Worm (Caenorhabditis elegans) whole organism, L2 larva: ENCODE results near the gene frpr-15.

ENCODE experiments used
- aly-2 ChIP-seq: fragments of 150-350 bp; optimal IDR thresholded peaks from 2 replicates; lab custom pipeline; 2014; ENCODE audit warnings: missing biosample characterization, missing genetic modification characterization
- crh-2 ChIP-seq: sonication (generic microtip); optimal IDR thresholded peaks from 2 replicates; lab custom pipeline; 2017; ENCODE audit warnings: missing biosample characterization, missing genetic modification characterization
- gmeb-1 ChIP-seq: fragments of 150-350 bp; optimal IDR thresholded peaks from 2 replicates; lab custom pipeline; 2014; ENCODE audit warnings: missing biosample characterization, missing genetic modification characterization
- lsy-2 ChIP-seq, 2 experiments: fragments of 150-350 bp in 1 of 2; sonication (generic microtip) in 1 of 2; optimal IDR thresholded peaks; 2 replicates each; lab custom pipeline; 2014 to 2017; ENCODE audit warnings: missing biosample characterization in 2 of 2, missing genetic modification characterization in 2 of 2
- mdl-1 ChIP-seq, 2 experiments: fragments of 150-350 bp in 1 of 2; sonication (generic microtip) in 1 of 2; optimal IDR thresholded peaks; 2 replicates each; lab custom pipeline; 2017; ENCODE audit warnings: missing biosample characterization in 2 of 2, missing genetic modification characterization in 2 of 2
- nhr-11 ChIP-seq: fragments of 150-350 bp; optimal IDR thresholded peaks from 2 replicates; lab custom pipeline; 2014; ENCODE audit warnings: missing biosample characterization, missing genetic modification characterization
- nhr-237 ChIP-seq: fragments of 150-350 bp; optimal IDR thresholded peaks from 2 replicates; lab custom pipeline; 2014; ENCODE audit warnings: missing biosample characterization, missing genetic modification characterization
- nhr-25 ChIP-seq: fragments of 150-350 bp; sonication (generic microtip); optimal IDR thresholded peaks from 3 replicates; lab custom pipeline; 2014; ENCODE audit warnings: missing biosample characterization, missing genetic modification characterization
- nhr-77 ChIP-seq: fragments of 150-350 bp; optimal IDR thresholded peaks from 2 replicates; lab custom pipeline; 2014; ENCODE audit warnings: missing biosample characterization, missing genetic modification characterization
- skn-1 ChIP-seq: sonication (generic microtip); optimal IDR thresholded peaks from 2 replicates; lab custom pipeline; 2017; ENCODE audit warnings: missing biosample characterization, missing genetic modification characterization
- unc-62 ChIP-seq: fragments of 150-350 bp; optimal IDR thresholded peaks from 2 replicates; lab custom pipeline; 2014; ENCODE audit warnings: missing biosample characterization, missing genetic modification reagents, missing genetic modification characterization

DNA sequence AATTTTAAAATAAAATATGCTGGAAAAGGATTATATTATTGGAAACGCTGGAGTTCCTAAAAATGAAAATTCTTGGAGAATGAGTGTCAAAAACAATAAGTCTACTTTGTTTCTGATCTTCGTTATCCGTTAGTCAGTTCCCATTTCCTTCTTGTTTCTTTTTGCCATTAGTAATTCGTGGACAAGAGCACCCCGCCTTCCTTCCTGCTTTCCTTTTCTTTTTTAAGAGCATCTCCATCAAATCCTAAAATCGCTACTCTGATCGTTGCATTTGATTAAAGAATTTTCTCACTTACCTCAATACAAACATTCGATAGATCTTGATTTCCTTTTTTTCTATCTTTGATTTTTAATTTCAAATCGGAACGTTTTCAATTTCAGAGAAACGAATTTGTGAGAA is at the start of gene frpr-15:
- TF ChIP-seq nhr-77 (tag; lab: Kevin White, UChicago) (no peak), nhr-237 (tag; lab: Kevin White, UChicago) (no peak), unc-62 (GFP tag; lab: Kevin White, UChicago) (no peak), skn-1 (no peak), nhr-25 (tag; lab: Kevin White, UChicago) (no peak), mdl-1 (tag; optimal IDR thresholded peaks at IDR 0.05; lab: Kevin White, UChicago) (no peak), gmeb-1 (no peak), aly-2 (no peak), crh-2 (no peak), nhr-11 (no peak), lsy-2 (tag; optimal IDR thresholded peaks at IDR 0.05; lab: Kevin White, UChicago) (no peak)
